Worm (Caenorhabditis elegans) whole organism, mixed stage, embryonic: ENCODE measurements around the gene W03F9.11.

Experiments used
- elt-3 ChIP-seq: fragments of 150-350 bp; optimal IDR thresholded peaks from 2 replicates; lab custom pipeline; 2014; ENCODE audit warnings: missing biosample characterization, missing genetic modification characterization
- nhr-12 ChIP-seq: fragments of 150-350 bp; optimal IDR thresholded peaks from 2 replicates; lab custom pipeline; 2014; ENCODE audit warnings: missing biosample characterization, missing genetic modification characterization
- nhr-237 ChIP-seq: fragments of 150-350 bp; optimal IDR thresholded peaks from 2 replicates; lab custom pipeline; 2014; ENCODE audit warnings: missing biosample characterization, missing genetic modification characterization
- nhr-28 ChIP-seq: fragments of 150-350 bp; optimal IDR thresholded peaks from 2 replicates; lab custom pipeline; 2014; ENCODE audit warnings: missing biosample characterization, missing genetic modification characterization
- pha-4 ChIP-seq: fragments of 150-350 bp; optimal IDR thresholded peaks from 2 replicates; lab custom pipeline; 2018; ENCODE audit warnings: missing biosample characterization, missing genetic modification reagents, missing genetic modification characterization
- unc-39 ChIP-seq: fragments of 150-350 bp; optimal IDR thresholded peaks from 2 replicates; lab custom pipeline; 2014; ENCODE audit warnings: missing biosample characterization, missing genetic modification characterization

DNA sequence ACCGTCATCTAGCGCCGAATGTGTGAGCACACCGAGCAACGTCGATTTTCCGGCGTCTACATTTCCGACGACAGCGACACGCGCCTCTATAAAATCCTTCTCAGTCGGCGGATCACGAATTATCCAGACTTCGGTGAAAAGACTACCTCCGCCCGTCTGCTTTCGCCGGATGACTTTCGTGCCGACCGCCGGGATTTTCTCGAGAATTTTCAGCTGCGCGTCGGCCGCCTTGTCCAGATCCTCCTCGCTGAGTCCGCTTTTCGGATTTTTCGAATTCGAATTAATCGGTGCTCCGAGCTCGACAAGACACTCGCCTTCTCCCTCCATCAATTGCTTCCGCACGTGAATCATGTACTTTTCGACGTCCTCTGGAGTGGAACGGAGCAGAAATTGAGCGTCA is 18.9 kb downstream of the W03F9.11 start:
- TF ChIP-seq elt-3 (tag; lab: Kevin White, UChicago) (no peak), nhr-12 (no peak), nhr-237 (tag; lab: Kevin White, UChicago) (no peak), pha-4 (tag; lab: Kevin White, UChicago) (no peak), unc-39 (tag; lab: Kevin White, UChicago) (no peak), nhr-28 (no peak)
